Fruit fly (Drosophila melanogaster) whole organism, prepupa: ENCODE results near the gene Ced-12.

Source experiments
- CG10669 ChIP-seq: fragments of 200-800 bp; sonication (Bioruptor generic); optimal IDR thresholded peaks from 3 replicates; lab custom pipeline; 2018; ENCODE audit warnings: missing biosample characterization, mild to moderate bottlenecking, missing genetic modification characterization, moderate library complexity
- CG11762 ChIP-seq: fragments of 200-800 bp; sonication (Bioruptor generic); optimal IDR thresholded peaks from 3 replicates; lab custom pipeline; 2016; ENCODE audit warnings: missing biosample characterization, missing genetic modification characterization; ENCODE audit not compliant: insufficient read depth
- CG1621 ChIP-seq: fragments of 200-800 bp; sonication (Bioruptor generic); optimal IDR thresholded peaks from 3 replicates; lab custom pipeline; 2018; ENCODE audit warnings: missing biosample characterization, mild to moderate bottlenecking, missing genetic modification characterization
- CG32006 ChIP-seq: fragments of 200-800 bp; sonication (Bioruptor generic); optimal IDR thresholded peaks from 3 replicates; lab custom pipeline; 2017; ENCODE audit warnings: missing biosample characterization, mild to moderate bottlenecking, missing genetic modification characterization
- CG6854 ChIP-seq: fragments of 200-800 bp; sonication (Bioruptor generic); optimal IDR thresholded peaks from 2 replicates; lab custom pipeline; 2017; ENCODE audit warnings: missing biosample characterization, mild to moderate bottlenecking, missing genetic modification characterization
- CG8632 ChIP-seq: fragments of 200-800 bp; sonication (Bioruptor generic); optimal IDR thresholded peaks from 3 replicates; lab custom pipeline; 2016; ENCODE audit warnings: missing biosample characterization, missing genetic modification characterization
- Eip78C ChIP-seq: fragments of 200-800 bp; sonication (Bioruptor generic); peaks from one replicate; lab custom pipeline; 2016; ENCODE audit warnings: missing biosample characterization, missing genetic modification characterization
- Gug ChIP-seq: fragments of 200-800 bp; sonication (Bioruptor generic); IDR thresholded peaks from 2 replicates; pipeline ENCODE4 v1.3.6; 2022; ENCODE audit warnings: missing biosample characterization, missing genetic modification characterization
- Hr39 ChIP-seq: fragments of 200-800 bp; sonication (Bioruptor generic); optimal IDR thresholded peaks from 2 replicates; lab custom pipeline; 2016; ENCODE audit warnings: missing biosample characterization, missing genetic modification characterization
- Sox15 ChIP-seq: fragments of 200-800 bp; sonication (Bioruptor generic); optimal IDR thresholded peaks from 3 replicates; lab custom pipeline; 2016; ENCODE audit warnings: missing biosample characterization, missing genetic modification characterization
- ss ChIP-seq, 2 experiments: fragments of 200-800 bp; sonication (Bioruptor generic); optimal IDR thresholded peaks; 2 replicates in 1 of 2; 3 replicates in 1 of 2; lab custom pipeline; 2017 to 2018; ENCODE audit warnings: mild to moderate bottlenecking in 2 of 2, missing biosample characterization in 2 of 2, missing genetic modification characterization in 2 of 2, moderate library complexity in 1 of 2

- TF ChIP-seq CG10669 (GFP tag; lab: Kevin White, UChicago): no peak
- no peak for TF ChIP-seq Sox15 (GFP tag; lab: Kevin White, UChicago)
- no peak for TF ChIP-seq Hr39 (GFP tag; lab: Kevin White, UChicago)
- TF ChIP-seq CG11762 (GFP tag; lab: Kevin White, UChicago): no peak
- TF ChIP-seq Eip78C (GFP tag; lab: Kevin White, UChicago): peak; percentile 63
- TF ChIP-seq CG1621 (tag; lab: Kevin White, UChicago): no peak
- no peak for TF ChIP-seq CG6854 (GFP tag; lab: Kevin White, UChicago)
- peak; percentile 52 for TF ChIP-seq CG32006 (GFP tag; lab: Kevin White, UChicago)
- no peak for TF ChIP-seq Gug (GFP tag; lab: Robert Waterston, UW)
- no peak for TF ChIP-seq CG8632 (GFP tag; lab: Kevin White, UChicago)
- TF ChIP-seq ss (GFP tag; optimal IDR thresholded peaks at IDR 0.05; lab: Kevin White, UChicago): no peak
These were observed 35.9 kb downstream of the Ced-12 start, which contains the start of gene rho-6 for dm6 chr2L:12133275-12134124.
